Fruit fly (Drosophila melanogaster): ENCODE data around the gene Caf1-180.

Caf1-180 gene

DNA sequence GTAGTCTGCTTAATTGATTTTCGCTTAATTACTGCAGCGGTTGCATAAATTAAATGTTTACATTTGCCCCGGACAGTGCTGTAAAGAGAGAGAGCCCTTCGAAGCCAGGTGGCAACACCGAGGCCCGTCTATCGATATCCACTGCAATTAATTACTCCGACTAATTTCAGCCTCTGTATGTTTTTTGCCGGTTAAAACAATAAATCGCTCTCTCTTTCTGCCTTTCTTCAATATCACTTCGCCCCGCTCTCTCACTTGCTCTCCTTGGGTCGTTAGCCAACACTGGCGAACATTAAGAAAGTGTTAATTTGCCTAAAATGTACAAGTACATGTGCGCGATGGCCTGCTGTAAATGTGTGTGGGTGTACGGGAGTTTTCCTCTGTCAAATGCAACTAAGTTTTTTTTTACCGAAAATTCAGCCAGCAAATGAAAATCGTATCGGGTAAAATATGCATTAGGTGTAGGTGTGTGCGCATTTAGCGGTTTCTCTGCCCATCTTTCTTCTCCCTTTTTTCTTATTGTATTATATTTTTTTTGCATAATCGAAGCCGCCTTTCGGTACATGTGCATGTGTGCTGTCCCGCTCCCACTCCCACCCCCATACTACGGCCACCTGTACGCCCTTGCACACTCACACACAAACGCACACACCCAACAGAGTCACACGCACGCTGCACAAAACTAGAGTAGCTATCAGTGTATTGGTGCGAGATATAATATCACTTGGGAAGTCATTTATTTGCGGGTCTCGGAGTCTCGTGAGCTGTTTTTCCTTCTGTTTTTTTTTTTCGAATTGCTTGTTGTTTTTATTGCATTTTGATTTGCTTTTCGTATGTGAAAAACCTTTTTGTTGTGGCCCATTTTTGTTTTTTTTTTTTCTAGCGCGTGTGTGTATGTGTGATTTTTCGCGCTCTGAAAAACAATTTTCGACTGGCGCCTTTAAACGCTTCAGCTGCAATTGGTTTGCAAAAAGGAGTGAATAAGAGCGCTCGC lies 44.4 kb downstream of the Caf1-180 start (continued):
- TF ChIP-seq zfh1 (GFP tag; IDR thresholded peaks at IDR 0.05): peak; percentile 63; the same call in 2 of the 3 replicates
- TF ChIP-seq Dll (GFP tag; IDR thresholded peaks at IDR 0.05; ENCODE audit: partially characterized antibody): peak; percentile 46; the same call in 2 of the 4 replicates
- peak; percentile 66; the same call in 1 of the 3 replicates for TF ChIP-seq CG34422 (GFP tag; IDR thresholded peaks at IDR 0.05)
- TF ChIP-seq CG18011 (GFP tag; optimal IDR thresholded peaks at IDR 0.05): no peak
- peak; percentile 53; the same call in 2 of the 3 replicates for TF ChIP-seq CG16813 (GFP tag; IDR thresholded peaks at IDR 0.05; ENCODE audit: partially characterized antibody)
- TF ChIP-seq lov (optimal IDR thresholded peaks at IDR 0.05): no peak
- TF ChIP-seq lov (GFP tag; IDR thresholded peaks at IDR 0.05): 0 out of 3 replicates have a peak, but pooled peaks have one; percentile 45
- TF ChIP-seq C15 (GFP tag; IDR thresholded peaks at IDR 0.05): no peak
- no peak for TF ChIP-seq gsb-n (tag; optimal IDR thresholded peaks at IDR 0.05)
- peak; percentile 60 for TF ChIP-seq CG15514 (GFP tag; optimal IDR thresholded peaks at IDR 0.05)
- TF ChIP-seq CG11560 (tag; IDR thresholded peaks at IDR 0.05): no peak
- TF ChIP-seq danr (GFP tag; IDR thresholded peaks at IDR 0.05): no peak
- peak; percentile 24 for TF ChIP-seq sqz (GFP tag; optimal IDR thresholded peaks at IDR 0.05)
- no peak for TF ChIP-seq toy (GFP tag; IDR thresholded peaks at IDR 0.05)
- TF ChIP-seq seq (GFP tag; IDR thresholded peaks at IDR 0.05): 0 out of 2 replicates have a peak, but pooled peaks have one; percentile 29
- TF ChIP-seq CG30431 (GFP tag; optimal IDR thresholded peaks at IDR 0.05): no peak
- TF ChIP-seq caup (GFP tag; optimal IDR thresholded peaks at IDR 0.05; ENCODE audit: severe bottlenecking): peak; percentile 31
- no peak for TF ChIP-seq Tbp (GFP tag; optimal IDR thresholded peaks at IDR 0.05)
- TF ChIP-seq CG8765 (GFP tag; IDR thresholded peaks at IDR 0.05): no peak
- TF ChIP-seq ab (GFP tag; optimal IDR thresholded peaks at IDR 0.05): no peak
- TF ChIP-seq mld (GFP tag; IDR thresholded peaks at IDR 0.05; ENCODE audit: partially characterized antibody): peak; percentile 59; the same call in 1 of the 3 replicates
- TF ChIP-seq odd (GFP tag; optimal IDR thresholded peaks at IDR 0.05): peak; percentile 20
- TF ChIP-seq Mes4 (GFP tag; optimal IDR thresholded peaks at IDR 0.05): no peak
- no peak for TF ChIP-seq CG10565 (GFP tag; optimal IDR thresholded peaks at IDR 0.05)
- TF ChIP-seq NFAT (GFP tag; IDR thresholded peaks at IDR 0.05): peak; percentile 26; the same call in 1 of the 2 replicates
- peak; percentile 36 for TF ChIP-seq Antp (GFP tag; optimal IDR thresholded peaks at IDR 0.05)
- peak; percentile 25 for TF ChIP-seq shn (GFP tag; optimal IDR thresholded peaks at IDR 0.05)
- no peak for TF ChIP-seq CG42726 (GFP tag; IDR thresholded peaks at IDR 0.05; ENCODE audit: partially characterized antibody)
- TF ChIP-seq CG5180 (GFP tag; optimal IDR thresholded peaks at IDR 0.05): no peak
- TF ChIP-seq kah (GFP tag; optimal IDR thresholded peaks at IDR 0.05): peak; percentile 99
- no peak for TF ChIP-seq schlank (tag; optimal IDR thresholded peaks at IDR 0.05)
- no peak for TF ChIP-seq eve (GFP tag; optimal IDR thresholded peaks at IDR 0.05)
- peak; percentile 28 for TF ChIP-seq Abd-B (GFP tag; optimal IDR thresholded peaks at IDR 0.05)
- no peak for TF ChIP-seq gt (GFP tag; IDR thresholded peaks at IDR 0.05)
- TF ChIP-seq CG33213 (GFP tag; optimal IDR thresholded peaks at IDR 0.05): peak; percentile 38
- no peak; the same call in 2 of the 3 replicates for TF ChIP-seq knrl (GFP tag; IDR thresholded peaks at IDR 0.05; ENCODE audit: partially characterized antibody)
- no peak for TF ChIP-seq h (optimal IDR thresholded peaks at IDR 0.05)
- TF ChIP-seq cg (GFP tag; optimal IDR thresholded peaks at IDR 0.05): peak; percentile 89
- no peak for TF ChIP-seq Ada2b (GFP tag; IDR thresholded peaks at IDR 0.05)
- no peak for TF ChIP-seq CG1024 (GFP tag; IDR thresholded peaks at IDR 0.05)
- TF ChIP-seq CG4617 (GFP tag; optimal IDR thresholded peaks at IDR 0.05; ENCODE audit: borderline replicate concordance): peak; percentile 0
- no peak for TF ChIP-seq CG7357 (GFP tag; IDR thresholded peaks at IDR 0.05)
- TF ChIP-seq Atf-2 (GFP tag; optimal IDR thresholded peaks at IDR 0.05): no peak
- TF ChIP-seq CG14965 (GFP tag; optimal IDR thresholded peaks at IDR 0.05; ENCODE audit: borderline replicate concordance): no peak
- peak; percentile 23 for TF ChIP-seq ATbp (GFP tag; optimal IDR thresholded peaks at IDR 0.05)
- TF ChIP-seq Sox100B (GFP tag; optimal IDR thresholded peaks at IDR 0.05): peak; percentile 23
- no peak for TF ChIP-seq salm (tag; optimal IDR thresholded peaks at IDR 0.05)
- TF ChIP-seq nerfin-2 (GFP tag; IDR thresholded peaks at IDR 0.05; ENCODE audit: partially characterized antibody): peak; percentile 36; the same call in 1 of the 2 replicates
